Worm (Caenorhabditis elegans) whole organism, young adult: ENCODE results near the gene rad-23.

Experiments used
- B0019.2 ChIP-seq: fragments of 200-800 bp; sonication (Bioruptor generic); conservative IDR thresholded peaks from 2 replicates; pipeline ENCODE4 v1.3.6; 2022; ENCODE audit warnings: missing genetic modification reagents, missing genetic modification characterization, missing compliant biosample characterization
- C06A6.2 ChIP-seq: fragments of 200-800 bp; sonication (Bioruptor generic); conservative IDR thresholded peaks from 2 replicates; pipeline ENCODE4 v1.3.6; 2022; ENCODE audit warnings: missing genetic modification characterization, missing compliant biosample characterization
- D2030.7 ChIP-seq: fragments of 200-800 bp; sonication (Bioruptor generic); IDR thresholded peaks from 2 replicates; pipeline ENCODE4 v1.3.6; 2022; ENCODE audit warnings: missing genetic modification reagents, missing genetic modification characterization, missing compliant biosample characterization
- F10E7.11 ChIP-seq: sonication (generic microtip); optimal IDR thresholded peaks from 2 replicates; lab custom pipeline; 2017; ENCODE audit warnings: mild to moderate bottlenecking, missing genetic modification characterization, moderate library complexity, missing compliant biosample characterization
- F22D6.2 ChIP-seq: sonication (generic microtip); optimal IDR thresholded peaks from 2 replicates; lab custom pipeline; 2016; ENCODE audit warnings: mild to moderate bottlenecking, missing genetic modification characterization, missing compliant biosample characterization
- F23B12.7 ChIP-seq: sonication (generic microtip); optimal IDR thresholded peaks from 2 replicates; lab custom pipeline; 2017; ENCODE audit warnings: missing genetic modification characterization, mild to moderate bottlenecking, missing compliant biosample characterization, antibody characterized with exemption, moderate library complexity; ENCODE audit not compliant: insufficient read depth
- F33H1.4 ChIP-seq: fragments of 200-800 bp; sonication (Bioruptor generic); IDR thresholded peaks from 2 replicates; pipeline ENCODE4 v1.3.6; 2022; ENCODE audit warnings: missing genetic modification reagents, missing genetic modification characterization, missing compliant biosample characterization
- F39B2.1 ChIP-seq: fragments of 200-800 bp; sonication (Bioruptor generic); IDR thresholded peaks from 2 replicates; pipeline ENCODE4 v1.3.6; 2022; ENCODE audit warnings: missing genetic modification reagents, missing genetic modification characterization, missing compliant biosample characterization
- F52B5.7 ChIP-seq: sonication (generic microtip); optimal IDR thresholded peaks from 2 replicates; lab custom pipeline; 2016; ENCODE audit warnings: mild to moderate bottlenecking, missing genetic modification characterization, missing compliant biosample characterization
- F57C9.4 ChIP-seq: sonication (generic microtip); optimal IDR thresholded peaks from 2 replicates; lab custom pipeline; 2017; ENCODE audit warnings: mild to moderate bottlenecking, missing genetic modification characterization, missing compliant biosample characterization
- K12H6.12 ChIP-seq: fragments of 200-800 bp; sonication (Bioruptor generic); optimal IDR thresholded peaks from 2 replicates; lab custom pipeline; 2018; ENCODE audit warnings: mild to moderate bottlenecking, missing genetic modification characterization, missing compliant biosample characterization
- Y53F4B.3 ChIP-seq: fragments of 200-800 bp; sonication (Bioruptor generic); IDR thresholded peaks from 2 replicates; pipeline ENCODE4 v1.3.6; 2022; ENCODE audit warnings: missing genetic modification reagents, missing genetic modification characterization, missing compliant biosample characterization
- Y53G8AR.9 ChIP-seq: fragments of 200-800 bp; sonication (Bioruptor generic); conservative IDR thresholded peaks from 2 replicates; pipeline ENCODE4 v1.3.6; 2022; ENCODE audit warnings: missing genetic modification reagents, missing genetic modification characterization, missing compliant biosample characterization
- Y67H2A.10 ChIP-seq: fragments of 200-800 bp; sonication (Bioruptor generic); conservative IDR thresholded peaks from 2 replicates; pipeline ENCODE4 v1.3.6; 2022; ENCODE audit warnings: missing genetic modification reagents, missing genetic modification characterization, missing compliant biosample characterization
- ZK185.1 ChIP-seq: sonication (generic microtip); optimal IDR thresholded peaks from 2 replicates; lab custom pipeline; 2016; ENCODE audit warnings: mild to moderate bottlenecking, missing genetic modification characterization, missing compliant biosample characterization; ENCODE audit not compliant: poor library complexity, severe bottlenecking
- aptf-2 ChIP-seq: fragments of 200-800 bp; sonication (Bioruptor generic); conservative IDR thresholded peaks from 2 replicates; pipeline ENCODE4 v1.3.6; 2022; ENCODE audit warnings: missing genetic modification reagents, missing genetic modification characterization, missing compliant biosample characterization
- aptf-3 ChIP-seq: fragments of 200-800 bp; sonication (Bioruptor generic); IDR thresholded peaks from 2 replicates; pipeline ENCODE4 v1.3.6; 2022; ENCODE audit warnings: missing genetic modification characterization, missing compliant biosample characterization
- bed-1 ChIP-seq: fragments of 200-800 bp; sonication (Bioruptor generic); IDR thresholded peaks from 2 replicates; pipeline ENCODE4 v1.3.6; 2022; ENCODE audit warnings: missing genetic modification reagents, missing genetic modification characterization, missing compliant biosample characterization
- bed-2 ChIP-seq: fragments of 200-800 bp; sonication (Bioruptor generic); IDR thresholded peaks from 2 replicates; pipeline ENCODE4 v1.3.6; 2022; ENCODE audit warnings: missing genetic modification reagents, missing genetic modification characterization, missing compliant biosample characterization
- ccch-3 ChIP-seq: fragments of 200-800 bp; sonication (Bioruptor generic); optimal IDR thresholded peaks from 2 replicates; lab custom pipeline; 2018; ENCODE audit warnings: mild to moderate bottlenecking, missing genetic modification characterization, missing compliant biosample characterization
- cebp-1 ChIP-seq, 2 experiments: fragments of 200-800 bp in 1 of 2; sonication (Bioruptor generic) in 1 of 2; sonication (generic microtip) in 1 of 2; IDR thresholded peaks in 1 of 2; optimal IDR thresholded peaks in 1 of 2; 2 replicates each; pipeline versions ENCODE4 v1.3.6 to Lab custom; 2017 to 2022; ENCODE audit warnings: missing compliant biosample characterization in 2 of 2, missing genetic modification characterization in 2 of 2, mild to moderate bottlenecking in 1 of 2, missing genetic modification reagents in 1 of 2, moderate library complexity in 1 of 2
- ceh-27 ChIP-seq: fragments of 200-800 bp; sonication (Bioruptor generic); optimal IDR thresholded peaks from 2 replicates; lab custom pipeline; 2018; ENCODE audit warnings: mild to moderate bottlenecking, missing genetic modification characterization, moderate library complexity, missing compliant biosample characterization
- ceh-58 ChIP-seq: fragments of 200-800 bp; sonication (Bioruptor generic); IDR thresholded peaks from 2 replicates; pipeline ENCODE4 v1.3.6; 2022; ENCODE audit warnings: missing genetic modification characterization, missing compliant biosample characterization
- ceh-79 ChIP-seq: sonication (generic microtip); optimal IDR thresholded peaks from 2 replicates; lab custom pipeline; 2017; ENCODE audit warnings: mild to moderate bottlenecking, missing genetic modification characterization, missing compliant biosample characterization
- dpff-1 ChIP-seq: sonication (generic microtip); optimal IDR thresholded peaks from 2 replicates; lab custom pipeline; 2017; ENCODE audit warnings: mild to moderate bottlenecking, missing genetic modification characterization, missing compliant biosample characterization
- ets-4 ChIP-seq: fragments of 200-800 bp; sonication (Bioruptor generic); optimal IDR thresholded peaks from 2 replicates; lab custom pipeline; 2018; ENCODE audit warnings: mild to moderate bottlenecking, missing genetic modification characterization, missing compliant biosample characterization
- lin-35 ChIP-seq, 3 experiments: fragments of 150-350 bp in 2 of 3; sonication (generic microtip) in 1 of 3; optimal IDR thresholded peaks; 2 replicates each; lab custom pipeline; 2014 to 2018; ENCODE audit warnings: missing biosample characterization in 3 of 3, missing genetic modification characterization in 3 of 3, missing genetic modification reagents in 3 of 3
- lin-54 ChIP-seq: fragments of 200-800 bp; sonication (Bioruptor generic); optimal IDR thresholded peaks from 2 replicates; lab custom pipeline; 2018; ENCODE audit warnings: mild to moderate bottlenecking, missing genetic modification characterization, missing compliant biosample characterization
- madf-6 ChIP-seq: fragments of 200-800 bp; sonication (Bioruptor generic); IDR thresholded peaks from 2 replicates; pipeline ENCODE4 v1.3.6; 2022; ENCODE audit warnings: missing genetic modification reagents, missing genetic modification characterization, missing compliant biosample characterization
- nfya-2 ChIP-seq: fragments of 200-800 bp; sonication (Bioruptor generic); IDR thresholded peaks from 2 replicates; pipeline ENCODE4 v1.3.6; 2022; ENCODE audit warnings: missing genetic modification reagents, missing genetic modification characterization, missing compliant biosample characterization
- nhr-120 ChIP-seq: fragments of 200-800 bp; sonication (Bioruptor generic); IDR thresholded peaks from 2 replicates; pipeline ENCODE4 v1.3.6; 2022; ENCODE audit warnings: missing genetic modification characterization, missing compliant biosample characterization
- nhr-179 ChIP-seq: sonication (generic microtip); optimal IDR thresholded peaks from 2 replicates; lab custom pipeline; 2016; ENCODE audit warnings: mild to moderate bottlenecking, missing genetic modification characterization, missing compliant biosample characterization
- nhr-80 ChIP-seq: sonication (generic microtip); optimal IDR thresholded peaks from 2 replicates; lab custom pipeline; 2016; ENCODE audit warnings: missing genetic modification characterization, missing compliant biosample characterization
- pha-4 ChIP-seq: fragments of 150-350 bp; sonication (generic microtip); optimal IDR thresholded peaks from 2 replicates; lab custom pipeline; 2014; ENCODE audit warnings: missing biosample characterization, missing genetic modification reagents, missing genetic modification characterization
- rec-8 ChIP-seq, 2 experiments: sonication (generic microtip); optimal IDR thresholded peaks; 2 replicates each; lab custom pipeline; 2016; ENCODE audit warnings: mild to moderate bottlenecking in 2 of 2, missing genetic modification characterization in 2 of 2, missing genetic modification reagents in 2 of 2, missing genotype in 2 of 2, missing biosample characterization in 1 of 2, missing compliant biosample characterization in 1 of 2, moderate library complexity in 1 of 2
- rpc-1 ChIP-seq, 2 experiments: fragments of 150-350 bp in 1 of 2; sonication (generic microtip) in 1 of 2; optimal IDR thresholded peaks; 2 replicates each; lab custom pipeline; 2014 to 2018; ENCODE audit warnings: missing biosample characterization in 1 of 2, missing genetic modification characterization in 1 of 2, missing genetic modification reagents in 1 of 2, missing genotype in 1 of 2
- snpc-1.3 ChIP-seq: sonication (generic microtip); optimal IDR thresholded peaks from 2 replicates; lab custom pipeline; 2017; ENCODE audit warnings: missing genetic modification characterization, mild to moderate bottlenecking, missing compliant biosample characterization, antibody characterized with exemption, moderate library complexity, missing genotype, missing genetic modification reagents; ENCODE audit not compliant: insufficient read depth
- snpc-4 ChIP-seq, 5 experiments: fragments of 150-350 bp in 1 of 5; sonication (generic microtip) in 4 of 5; optimal IDR thresholded peaks; 2 replicates each; lab custom pipeline; 2014 to 2018; ENCODE audit warnings: missing genetic modification characterization in 5 of 5, missing biosample characterization in 3 of 5, antibody characterized with exemption in 2 of 5, mild to moderate bottlenecking in 2 of 5, missing compliant biosample characterization in 2 of 5, missing genotype in 2 of 5, moderate library complexity in 2 of 5, missing genetic modification reagents in 1 of 5
- sptf-2 ChIP-seq: fragments of 200-800 bp; sonication (Bioruptor generic); optimal IDR thresholded peaks from 2 replicates; lab custom pipeline; 2018; ENCODE audit warnings: mild to moderate bottlenecking, missing genetic modification characterization, missing compliant biosample characterization
- tbx-9 ChIP-seq: sonication (generic microtip); optimal IDR thresholded peaks from 2 replicates; lab custom pipeline; 2016; ENCODE audit warnings: borderline replicate concordance, missing genetic modification characterization, inconsistent platforms, missing compliant biosample characterization
- unc-130 ChIP-seq: sonication (generic microtip); optimal IDR thresholded peaks from 2 replicates; lab custom pipeline; 2016; ENCODE audit warnings: missing genetic modification reagents, missing genetic modification characterization, missing compliant biosample characterization
- unc-62 ChIP-seq: fragments of 150-350 bp; optimal IDR thresholded peaks from 2 replicates; lab custom pipeline; 2014; ENCODE audit warnings: missing biosample characterization, missing genetic modification reagents, missing genetic modification characterization
- xnd-1 ChIP-seq: sonication (generic microtip); optimal IDR thresholded peaks from 2 replicates; lab custom pipeline; 2016; ENCODE audit warnings: missing genotype, missing genetic modification reagents, missing genetic modification characterization, missing compliant biosample characterization
- zim-3 ChIP-seq: sonication (generic microtip); optimal IDR thresholded peaks from 2 replicates; lab custom pipeline; 2017; ENCODE audit warnings: mild to moderate bottlenecking, missing genetic modification characterization, moderate library complexity, missing compliant biosample characterization
- ztf-18 ChIP-seq: sonication (generic microtip); optimal IDR thresholded peaks from 2 replicates; lab custom pipeline; 2016; ENCODE audit warnings: missing genotype, mild to moderate bottlenecking, missing genetic modification characterization, missing compliant biosample characterization
- ztf-3 ChIP-seq: fragments of 200-800 bp; sonication (Bioruptor generic); optimal IDR thresholded peaks from 2 replicates; lab custom pipeline; 2018; ENCODE audit warnings: mild to moderate bottlenecking, missing genetic modification characterization, missing compliant biosample characterization
- ztf-6 ChIP-seq: fragments of 200-800 bp; sonication (Bioruptor generic); IDR thresholded peaks from 2 replicates; pipeline ENCODE4 v1.3.6; 2022; ENCODE audit warnings: missing genetic modification reagents, missing genetic modification characterization, missing compliant biosample characterization

Gene rad-23

DNA sequence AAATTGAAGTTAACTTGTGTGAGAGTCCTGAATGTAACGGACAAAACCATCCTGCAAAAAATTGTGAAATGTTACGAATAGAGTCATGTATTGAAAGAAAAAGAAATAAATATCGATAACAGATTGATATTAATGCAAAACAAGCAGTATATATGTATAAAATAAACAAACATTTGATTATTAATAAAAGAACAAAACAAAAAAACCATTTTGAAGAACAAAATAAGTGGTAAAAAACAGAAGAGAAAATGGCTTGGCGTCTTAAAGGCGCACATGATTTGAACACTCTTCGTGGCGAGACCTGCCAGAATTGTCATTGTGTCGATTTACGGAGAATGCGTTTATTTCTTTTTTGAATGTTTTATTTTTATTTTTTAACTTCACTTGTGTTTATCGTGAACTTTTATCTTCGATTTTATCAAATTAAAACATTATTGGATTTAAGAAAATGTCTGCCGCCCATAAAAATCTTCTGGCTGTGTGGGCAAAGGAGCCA, at the start of gene rad-23, which contains the start of gene rpn-12:
Gene rad-23 (minus strand): TSS at position 51 of the 496 bp plus-strand sequence.
Gene rpn-12 (plus strand): TSS at position 446 of the 496 bp plus-strand sequence.
- TF ChIP-seq rpc-1 (optimal IDR thresholded peaks at IDR 0.05; lab: Kevin White, UChicago) (no peak), rpc-1 (tag; optimal IDR thresholded peaks at IDR 0.05; lab: Kevin White, UChicago) (no peak), ets-4 (GFP tag; lab: Kevin White, UChicago) (no peak), aptf-2 (no peak), snpc-4 (GFP tag; optimal IDR thresholded peaks at IDR 0.05; lab: Kevin White, UChicago) (no peak), snpc-4 (tag; optimal IDR thresholded peaks at IDR 0.05; lab: Kevin White, UChicago) (peak in 3 of 4 experiments; percentile 15 to 69 (median 36)), unc-62 (GFP tag; lab: Kevin White, UChicago) (no peak), F52B5.7 (tag; lab: Kevin White, UChicago) (no peak), ztf-3 (no peak), lin-54 (peak; percentile 33), ccch-3 (no peak), ZK185.1 (tag; lab: Kevin White, UChicago) (no peak), nhr-179 (tag; lab: Kevin White, UChicago) (no peak), F33H1.4 (GFP tag; lab: Robert Waterston, UW) (peak; percentile 83), bed-2 (GFP tag; lab: Robert Waterston, UW) (no peak), nhr-80 (tag; lab: Kevin White, UChicago) (peak; percentile 18), snpc-1.3 (tag; lab: Kevin White, UChicago) (no peak), ceh-58 (GFP tag; lab: Robert Waterston, UW) (no peak), C06A6.2 (no peak), madf-6 (GFP tag; lab: Robert Waterston, UW) (no peak), unc-130 (GFP tag; lab: Kevin White, UChicago) (no peak), ceh-79 (tag; lab: Kevin White, UChicago) (no peak), zim-3 (tag; lab: Kevin White, UChicago) (no peak), K12H6.12 (no peak), lin-35 (GFP tag; optimal IDR thresholded peaks at IDR 0.05; lab: Kevin White, UChicago) (peak in 1 of 3 experiments; percentile 35), cebp-1 (GFP tag; IDR thresholded peaks at IDR 0.05; lab: Robert Waterston, UW) (no peak), cebp-1 (tag; optimal IDR thresholded peaks at IDR 0.05; lab: Kevin White, UChicago) (peak; percentile 15), F39B2.1 (no peak), D2030.7 (GFP tag; lab: Robert Waterston, UW) (no peak), B0019.2 (GFP tag; lab: Robert Waterston, UW) (no peak), xnd-1 (no peak), dpff-1 (tag; lab: Kevin White, UChicago) (no peak), F22D6.2 (tag; lab: Kevin White, UChicago) (no peak), rec-8 (tag; optimal IDR thresholded peaks at IDR 0.05; lab: Kevin White, UChicago) (no peak), F57C9.4 (tag; lab: Kevin White, UChicago) (no peak), Y67H2A.10 (GFP tag; lab: Robert Waterston, UW) (no peak), F10E7.11 (tag; lab: Kevin White, UChicago) (no peak), Y53G8AR.9 (GFP tag; lab: Robert Waterston, UW) (no peak), pha-4 (no peak), tbx-9 (tag; lab: Kevin White, UChicago) (no peak), ceh-27 (no peak), sptf-2 (GFP tag; lab: Kevin White, UChicago) (no peak), ztf-6 (no peak), Y53F4B.3 (GFP tag; lab: Robert Waterston, UW) (no peak), nhr-120 (no peak), nfya-2 (GFP tag; lab: Robert Waterston, UW) (no peak), bed-1 (GFP tag; lab: Robert Waterston, UW) (no peak), F23B12.7 (tag; lab: Kevin White, UChicago) (peak; percentile 4), aptf-3 (no peak), ztf-18 (tag; lab: Kevin White, UChicago) (no peak)
